Fruit fly (Drosophila melanogaster) whole organism, wandering third instar larva: ENCODE data around the gene CG16865.

Source experiments
- Hnf4 ChIP-seq: fragments of 200-800 bp; sonication (Bioruptor generic); optimal IDR thresholded peaks from 2 replicates; lab custom pipeline; 2016; ENCODE audit warnings: missing biosample characterization, mild to moderate bottlenecking, missing genetic modification characterization
- OdsH ChIP-seq: fragments of 200-800 bp; sonication (Bioruptor generic); optimal IDR thresholded peaks from 2 replicates; lab custom pipeline; 2016; ENCODE audit warnings: missing biosample characterization, mild to moderate bottlenecking, missing genetic modification characterization
- Sp1 ChIP-seq: fragments of 200-800 bp; sonication (Bioruptor generic); optimal IDR thresholded peaks from 3 replicates; lab custom pipeline; 2019; ENCODE audit warnings: missing biosample characterization, mild to moderate bottlenecking, missing genetic modification characterization, moderate library complexity
- brk ChIP-seq: fragments of 200-800 bp; sonication (Bioruptor generic); optimal IDR thresholded peaks from 2 replicates; lab custom pipeline; 2016; ENCODE audit warnings: missing biosample characterization, mild to moderate bottlenecking, missing genetic modification characterization
- dmrt93B ChIP-seq: fragments of 200-800 bp; sonication (Bioruptor generic); optimal IDR thresholded peaks from 2 replicates; lab custom pipeline; 2018; ENCODE audit warnings: missing biosample characterization, mild to moderate bottlenecking, missing genetic modification characterization
- dsf ChIP-seq: sonication (Bioruptor generic); optimal IDR thresholded peaks from 2 replicates; lab custom pipeline; 2016; ENCODE audit warnings: missing biosample characterization, missing genetic modification characterization, borderline replicate concordance
- pan ChIP-seq: fragments of >200 bp; optimal IDR thresholded peaks from 2 replicates; lab custom pipeline; 2017
- psq ChIP-seq: fragments of 200-800 bp; sonication (Bioruptor generic); optimal IDR thresholded peaks from 3 replicates; lab custom pipeline; 2017; ENCODE audit warnings: missing biosample characterization, mild to moderate bottlenecking, missing genetic modification characterization, moderate library complexity
- sage ChIP-seq: fragments of 200-800 bp; sonication (Bioruptor generic); optimal IDR thresholded peaks from 2 replicates; lab custom pipeline; 2016; ENCODE audit warnings: missing biosample characterization, mild to moderate bottlenecking, missing genetic modification characterization
- sv ChIP-seq: fragments of 200-800 bp; sonication (Bioruptor generic); optimal IDR thresholded peaks from 3 replicates; lab custom pipeline; 2016; ENCODE audit warnings: missing biosample characterization, missing genetic modification characterization
- tai ChIP-seq: sonication (Bioruptor generic); optimal IDR thresholded peaks from 2 replicates; lab custom pipeline; 2016; ENCODE audit warnings: missing biosample characterization, missing genetic modification characterization
- woc ChIP-seq: sonication (Bioruptor generic); optimal IDR thresholded peaks from 2 replicates; lab custom pipeline; 2016; ENCODE audit warnings: missing biosample characterization, mild to moderate bottlenecking, missing genetic modification characterization

DNA sequence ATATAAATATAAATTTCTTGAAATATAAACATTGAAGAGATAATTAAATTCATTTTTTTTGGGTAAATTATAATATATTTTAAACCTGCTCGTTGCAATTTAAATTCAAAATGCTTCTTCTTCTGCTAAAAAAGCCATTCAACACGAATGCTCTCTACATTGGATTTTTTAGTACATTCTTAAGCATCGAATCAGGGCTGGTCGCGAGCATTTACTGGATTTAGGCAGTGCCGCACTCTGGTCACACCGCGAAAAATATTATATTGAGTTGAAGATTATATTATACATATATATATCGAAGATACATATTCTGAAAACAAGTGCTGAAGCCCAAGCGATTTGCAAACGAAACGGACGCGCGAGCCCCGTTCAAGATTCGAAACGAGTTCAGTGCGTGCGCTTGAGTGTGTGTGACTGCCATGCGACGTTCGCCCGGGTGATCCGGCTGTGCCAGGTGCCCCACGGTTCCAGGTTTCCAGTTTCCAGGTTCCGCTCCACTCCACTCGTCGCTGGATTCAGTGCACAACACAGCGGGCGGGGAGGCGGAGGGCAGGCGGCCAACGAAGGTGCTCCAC lies 2.4 kb downstream of the CG16865 start, which contains the start of gene Sos:
- no peak for TF ChIP-seq pan (lab: Kevin White, UChicago)
- no peak for TF ChIP-seq sage
- no peak for TF ChIP-seq OdsH (GFP tag; lab: Kevin White, UChicago)
- TF ChIP-seq woc (GFP tag; lab: Kevin White, UChicago) = no peak
- no peak for TF ChIP-seq psq (GFP tag; lab: Kevin White, UChicago)
- no peak for TF ChIP-seq Hnf4 (GFP tag; lab: Kevin White, UChicago)
- TF ChIP-seq brk (GFP tag; lab: Kevin White, UChicago) = no peak
- no peak for TF ChIP-seq dsf
- no peak for TF ChIP-seq sv (GFP tag; lab: Kevin White, UChicago)
- no peak for TF ChIP-seq dmrt93B (GFP tag; lab: Kevin White, UChicago)
- no peak for TF ChIP-seq Sp1 (GFP tag; lab: Kevin White, UChicago)
- no peak for TF ChIP-seq tai (GFP tag; lab: Kevin White, UChicago)
